Fruit fly (Drosophila melanogaster) whole organism, pupa: ENCODE results near the gene CG15253.

Experiments
- CG12605 ChIP-seq: fragments of 200-800 bp; sonication (Bioruptor generic); IDR thresholded peaks from 2 replicates; pipeline ENCODE4 v1.3.6; 2022; ENCODE audit warnings: missing biosample characterization, missing genetic modification characterization
- EcR ChIP-seq: fragments of 200-800 bp; sonication (Bioruptor generic); optimal IDR thresholded peaks from 3 replicates; lab custom pipeline; 2019; ENCODE audit warnings: missing biosample characterization, missing genetic modification characterization, mild to moderate bottlenecking, moderate library complexity, missing genetic modification reagents

DNA sequence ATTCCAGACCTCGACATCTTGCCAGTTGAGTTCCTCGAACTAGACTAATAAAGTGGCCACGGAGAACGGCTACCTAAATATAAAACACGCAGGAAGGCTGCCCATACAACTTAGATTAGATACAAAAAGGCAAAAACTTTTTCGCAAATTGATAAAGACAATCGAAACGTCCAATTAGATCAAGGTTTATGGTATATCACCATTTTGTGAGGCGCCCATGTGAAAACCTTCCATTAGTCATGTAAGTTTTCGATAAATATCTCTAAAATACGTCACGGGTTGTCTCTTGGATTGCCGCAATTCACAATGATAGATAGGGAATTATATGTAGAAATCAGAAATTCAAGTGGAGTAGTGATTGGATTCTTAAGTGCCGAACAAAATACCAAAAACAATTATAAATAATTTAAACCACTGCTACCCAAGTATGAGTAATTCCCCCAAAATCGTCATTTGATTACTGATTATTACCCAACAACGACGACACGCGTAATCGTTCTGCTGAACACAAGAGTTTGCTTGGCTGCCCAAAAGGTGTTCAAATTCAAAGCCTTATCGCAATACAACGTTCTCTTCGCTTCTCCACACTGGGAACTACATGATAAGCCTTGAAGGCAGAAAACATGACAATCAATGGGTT is 4.4 kb downstream of the CG15253 start, which contains the start of gene CG15255:
- no peak for TF ChIP-seq CG12605
- TF ChIP-seq EcR: no peak
